Fruit fly (Drosophila melanogaster) whole organism, prepupa: Measurements from ENCODE around the gene CecA2.
A peak's percentile ranks its signal among the peaks of the same experiment; 100 is the strongest.

Experiments used
- Blimp-1 ChIP-seq: fragments of 200-800 bp; sonication (Bioruptor generic); optimal IDR thresholded peaks from 3 replicates; lab custom pipeline; 2017; ENCODE audit warnings: missing biosample characterization, missing genetic modification characterization, mild to moderate bottlenecking, moderate library complexity, missing genetic modification reagents
- CG10631 ChIP-seq: fragments of 200-800 bp; sonication (Bioruptor generic); optimal IDR thresholded peaks from 2 replicates; lab custom pipeline; 2016; ENCODE audit warnings: missing biosample characterization, missing genetic modification characterization
- CG10669 ChIP-seq: fragments of 200-800 bp; sonication (Bioruptor generic); optimal IDR thresholded peaks from 3 replicates; lab custom pipeline; 2018; ENCODE audit warnings: missing biosample characterization, mild to moderate bottlenecking, missing genetic modification characterization, moderate library complexity
- CG11762 ChIP-seq: fragments of 200-800 bp; sonication (Bioruptor generic); optimal IDR thresholded peaks from 3 replicates; lab custom pipeline; 2016; ENCODE audit warnings: missing biosample characterization, missing genetic modification characterization; ENCODE audit not compliant: insufficient read depth
- CG11902 ChIP-seq: fragments of 200-800 bp; sonication (Bioruptor generic); optimal IDR thresholded peaks from 3 replicates; lab custom pipeline; 2016; ENCODE audit warnings: missing biosample characterization, missing genetic modification characterization
- CG1621 ChIP-seq: fragments of 200-800 bp; sonication (Bioruptor generic); optimal IDR thresholded peaks from 3 replicates; lab custom pipeline; 2018; ENCODE audit warnings: missing biosample characterization, mild to moderate bottlenecking, missing genetic modification characterization
- CG3032 ChIP-seq: fragments of 200-800 bp; optimal IDR thresholded peaks from 2 replicates; lab custom pipeline; 2019; ENCODE audit warnings: missing biosample characterization, mild to moderate bottlenecking, missing genetic modification characterization, moderate library complexity
- CG31627 ChIP-seq: fragments of 200-800 bp; sonication (Bioruptor generic); optimal IDR thresholded peaks from 3 replicates; lab custom pipeline; 2016; ENCODE audit warnings: missing biosample characterization, missing genetic modification characterization
- CG32006 ChIP-seq: fragments of 200-800 bp; sonication (Bioruptor generic); optimal IDR thresholded peaks from 3 replicates; lab custom pipeline; 2017; ENCODE audit warnings: missing biosample characterization, mild to moderate bottlenecking, missing genetic modification characterization
- CG34406 ChIP-seq: fragments of 200-800 bp; sonication (Bioruptor generic); optimal IDR thresholded peaks from 3 replicates; lab custom pipeline; 2016; ENCODE audit warnings: missing biosample characterization, missing genetic modification characterization
- CG3919 ChIP-seq: fragments of 200-800 bp; sonication (Bioruptor generic); optimal IDR thresholded peaks from 3 replicates; lab custom pipeline; 2016; ENCODE audit warnings: missing biosample characterization, missing genetic modification characterization
- CG4318 ChIP-seq: fragments of 200-800 bp; sonication (Bioruptor generic); optimal IDR thresholded peaks from 3 replicates; lab custom pipeline; 2017; ENCODE audit warnings: missing biosample characterization, mild to moderate bottlenecking, missing genetic modification characterization
- CG6163 ChIP-seq: fragments of 200-800 bp; sonication (Bioruptor generic); IDR thresholded peaks from 3 replicates; pipeline ENCODE4 v1.3.6; 2022; ENCODE audit warnings: missing biosample characterization, missing genetic modification characterization
- CG6792 ChIP-seq: fragments of 200-800 bp; sonication (Bioruptor generic); optimal IDR thresholded peaks from 3 replicates; lab custom pipeline; 2016; ENCODE audit warnings: missing biosample characterization, missing genetic modification characterization
- CG6808 ChIP-seq: fragments of 200-800 bp; sonication (Bioruptor generic); optimal IDR thresholded peaks from 3 replicates; lab custom pipeline; 2017; ENCODE audit warnings: missing biosample characterization, missing genetic modification characterization, mild to moderate bottlenecking, moderate library complexity, missing genetic modification reagents
- CG6854 ChIP-seq: fragments of 200-800 bp; sonication (Bioruptor generic); optimal IDR thresholded peaks from 2 replicates; lab custom pipeline; 2017; ENCODE audit warnings: missing biosample characterization, mild to moderate bottlenecking, missing genetic modification characterization
- CG7368 ChIP-seq: fragments of 200-800 bp; sonication (Bioruptor generic); optimal IDR thresholded peaks from 3 replicates; lab custom pipeline; 2016; ENCODE audit warnings: missing biosample characterization, missing genetic modification characterization
- CG8319 ChIP-seq: fragments of 200-800 bp; sonication (Bioruptor generic); optimal IDR thresholded peaks from 3 replicates; lab custom pipeline; 2016; ENCODE audit warnings: missing biosample characterization, missing genetic modification characterization
- CG9139 ChIP-seq: fragments of 200-800 bp; sonication (Bioruptor generic); optimal IDR thresholded peaks from 3 replicates; lab custom pipeline; 2017; ENCODE audit warnings: missing biosample characterization, mild to moderate bottlenecking, missing genetic modification characterization
- Eip75B ChIP-seq: fragments of 200-800 bp; sonication (Bioruptor generic); optimal IDR thresholded peaks from 3 replicates; lab custom pipeline; 2016; ENCODE audit warnings: missing biosample characterization, missing genetic modification characterization
- Eip78C ChIP-seq: fragments of 200-800 bp; sonication (Bioruptor generic); peaks from one replicate; lab custom pipeline; 2016; ENCODE audit warnings: missing biosample characterization, missing genetic modification characterization
- Eip93F ChIP-seq: fragments of 200-800 bp; sonication (Bioruptor generic); optimal IDR thresholded peaks from 2 replicates; lab custom pipeline; 2016; ENCODE audit warnings: missing biosample characterization, mild to moderate bottlenecking, missing genetic modification characterization
- Ets21C ChIP-seq: fragments of 200-800 bp; sonication (Bioruptor generic); optimal IDR thresholded peaks from 3 replicates; lab custom pipeline; 2016; ENCODE audit warnings: missing biosample characterization, missing genetic modification characterization
- Gug ChIP-seq: fragments of 200-800 bp; sonication (Bioruptor generic); IDR thresholded peaks from 2 replicates; pipeline ENCODE4 v1.3.6; 2022; ENCODE audit warnings: missing biosample characterization, missing genetic modification characterization
- Hr38 ChIP-seq: sonication (Bioruptor generic); optimal IDR thresholded peaks from 2 replicates; lab custom pipeline; 2016; ENCODE audit warnings: missing biosample characterization, missing genetic modification characterization
- Hr39 ChIP-seq: fragments of 200-800 bp; sonication (Bioruptor generic); optimal IDR thresholded peaks from 2 replicates; lab custom pipeline; 2016; ENCODE audit warnings: missing biosample characterization, missing genetic modification characterization
- Lpt ChIP-seq: fragments of 200-800 bp; sonication (Bioruptor generic); optimal IDR thresholded peaks from 3 replicates; lab custom pipeline; 2016; ENCODE audit warnings: missing biosample characterization, missing genetic modification characterization
- Met ChIP-seq: fragments of 200-800 bp; sonication (Bioruptor generic); optimal IDR thresholded peaks from 3 replicates; lab custom pipeline; 2016; ENCODE audit warnings: missing biosample characterization, missing genetic modification characterization
- OdsH ChIP-seq: fragments of 200-800 bp; sonication (Bioruptor generic); optimal IDR thresholded peaks from 3 replicates; lab custom pipeline; 2016; ENCODE audit warnings: missing biosample characterization, missing genetic modification characterization
- Sox102F ChIP-seq: fragments of 200-800 bp; sonication (Bioruptor generic); optimal IDR thresholded peaks from 2 replicates; lab custom pipeline; 2016; ENCODE audit warnings: missing biosample characterization, mild to moderate bottlenecking, missing genetic modification characterization
- Sox14 ChIP-seq: fragments of 200-800 bp; sonication (Bioruptor generic); optimal IDR thresholded peaks from 3 replicates; lab custom pipeline; 2016; ENCODE audit warnings: missing biosample characterization, missing genetic modification characterization
- Sox15 ChIP-seq: fragments of 200-800 bp; sonication (Bioruptor generic); optimal IDR thresholded peaks from 3 replicates; lab custom pipeline; 2016; ENCODE audit warnings: missing biosample characterization, missing genetic modification characterization
- acj6 ChIP-seq: fragments of 200-800 bp; sonication (Bioruptor generic); optimal IDR thresholded peaks from 3 replicates; lab custom pipeline; 2016; ENCODE audit warnings: missing biosample characterization, missing genetic modification characterization
- cyc ChIP-seq: fragments of 200-800 bp; sonication (Bioruptor generic); optimal IDR thresholded peaks from 3 replicates; lab custom pipeline; 2016; ENCODE audit warnings: missing biosample characterization, missing genetic modification characterization
- dsx ChIP-seq: fragments of 200-800 bp; optimal IDR thresholded peaks from 3 replicates; lab custom pipeline; 2019; ENCODE audit warnings: missing biosample characterization, mild to moderate bottlenecking, missing genetic modification characterization, moderate library complexity; ENCODE audit not compliant: poor library complexity, severe bottlenecking
- esn ChIP-seq: fragments of 200-800 bp; sonication (Bioruptor generic); optimal IDR thresholded peaks from 2 replicates; lab custom pipeline; 2016; ENCODE audit warnings: missing biosample characterization, mild to moderate bottlenecking, missing genetic modification characterization, moderate library complexity
- fd59A ChIP-seq: fragments of 200-800 bp; sonication (Bioruptor generic); optimal IDR thresholded peaks from 2 replicates; lab custom pipeline; 2017; ENCODE audit warnings: missing biosample characterization, mild to moderate bottlenecking, missing genetic modification characterization, missing genetic modification reagents
- fd85E ChIP-seq: fragments of 200-800 bp; sonication (Bioruptor generic); optimal IDR thresholded peaks from 3 replicates; lab custom pipeline; 2016; ENCODE audit warnings: missing biosample characterization, missing genetic modification characterization
- fkh ChIP-seq: fragments of 200-800 bp; sonication (Bioruptor generic); optimal IDR thresholded peaks from 3 replicates; lab custom pipeline; 2017; ENCODE audit warnings: missing biosample characterization, mild to moderate bottlenecking, missing genetic modification characterization, moderate library complexity
- lz ChIP-seq: fragments of 200-800 bp; sonication (Bioruptor generic); optimal IDR thresholded peaks from 3 replicates; lab custom pipeline; 2016; ENCODE audit warnings: missing biosample characterization, missing genetic modification characterization
- net ChIP-seq: fragments of 200-800 bp; sonication (Bioruptor generic); optimal IDR thresholded peaks from 3 replicates; lab custom pipeline; 2016; ENCODE audit warnings: missing biosample characterization, missing genetic modification characterization
- salr ChIP-seq, 2 experiments: fragments of 200-800 bp; sonication (Bioruptor generic); optimal IDR thresholded peaks; 3 replicates each; lab custom pipeline; 2016 to 2018; ENCODE audit warnings: missing biosample characterization in 2 of 2, missing genetic modification characterization in 2 of 2, mild to moderate bottlenecking in 1 of 2
- spab ChIP-seq: fragments of 200-800 bp; sonication (Bioruptor generic); optimal IDR thresholded peaks from 2 replicates; lab custom pipeline; 2017; ENCODE audit warnings: missing biosample characterization, mild to moderate bottlenecking, missing genetic modification characterization, missing genetic modification reagents
- ss ChIP-seq, 2 experiments: fragments of 200-800 bp; sonication (Bioruptor generic); optimal IDR thresholded peaks; 2 replicates in 1 of 2; 3 replicates in 1 of 2; lab custom pipeline; 2017 to 2018; ENCODE audit warnings: mild to moderate bottlenecking in 2 of 2, missing biosample characterization in 2 of 2, missing genetic modification characterization in 2 of 2, moderate library complexity in 1 of 2
- svp ChIP-seq: fragments of 200-800 bp; sonication (Bioruptor generic); peaks from one replicate; lab custom pipeline; 2016; ENCODE audit warnings: missing biosample characterization, missing genetic modification characterization
- vri ChIP-seq: fragments of 200-800 bp; sonication (Bioruptor generic); optimal IDR thresholded peaks from 3 replicates; lab custom pipeline; 2016; ENCODE audit warnings: missing biosample characterization, mild to moderate bottlenecking, missing genetic modification characterization

Gene CecA2

dm6 chr3R:30256233-30256632 is 44.3 kb downstream of the CecA2 start (continued):
- TF ChIP-seq lz (GFP tag; lab: Kevin White, UChicago) (peak; percentile 37), Eip75B (GFP tag; lab: Kevin White, UChicago) (no peak), fd85E (no peak), CG6808 (GFP tag; lab: Kevin White, UChicago) (peak; percentile 50), Met (peak; percentile 65), spab (GFP tag; lab: Kevin White, UChicago) (peak; percentile 57), Sox102F (peak; percentile 38), Blimp-1 (GFP tag; lab: Kevin White, UChicago) (no peak), CG9139 (GFP tag; lab: Kevin White, UChicago) (no peak), Eip78C (GFP tag; lab: Kevin White, UChicago) (peak; percentile 93), CG10631 (GFP tag; lab: Kevin White, UChicago) (peak; percentile 43), CG10669 (peak; percentile 56), Lpt (GFP tag; lab: Kevin White, UChicago) (no peak), Eip93F (GFP tag; lab: Kevin White, UChicago) (no peak), Sox14 (GFP tag; lab: Kevin White, UChicago) (peak; percentile 37), CG8319 (GFP tag; lab: Kevin White, UChicago) (peak; percentile 14), fkh (GFP tag; lab: Kevin White, UChicago) (no peak), CG11902 (peak; percentile 19), salr (GFP tag; optimal IDR thresholded peaks at IDR 0.05; lab: Kevin White, UChicago) (peak in 1 of 2 experiments; percentile 71), net (GFP tag; lab: Kevin White, UChicago) (peak; percentile 21)

dm6 chr3R:30257588-30257987 is 45.6 kb downstream of the CecA2 start:
- TF ChIP-seq Lpt (GFP tag; lab: Kevin White, UChicago) (peak; percentile 24), CG6792 (GFP tag; lab: Kevin White, UChicago) (peak; percentile 91), cyc (GFP tag; lab: Kevin White, UChicago) (peak; percentile 62), CG10631 (GFP tag; lab: Kevin White, UChicago) (peak; percentile 85), Hr39 (peak; percentile 79), Sox102F (peak; percentile 91), spab (GFP tag; lab: Kevin White, UChicago) (peak; percentile 69), CG4318 (GFP tag; lab: Kevin White, UChicago) (peak; percentile 10), Ets21C (GFP tag; lab: Kevin White, UChicago) (peak; percentile 74), Sox15 (GFP tag; lab: Kevin White, UChicago) (peak; percentile 68), CG6854 (GFP tag; lab: Kevin White, UChicago) (no peak), salr (GFP tag; optimal IDR thresholded peaks at IDR 0.05; lab: Kevin White, UChicago) (peak; percentile 48 to 59), ss (GFP tag; optimal IDR thresholded peaks at IDR 0.05; lab: Kevin White, UChicago) (peak; percentile 73 to 81), CG3919 (GFP tag; lab: Kevin White, UChicago) (peak; percentile 76), CG6163 (GFP tag; lab: Robert Waterston, UW) (peak; percentile 89), CG8319 (GFP tag; lab: Kevin White, UChicago) (peak; percentile 81), CG34406 (peak; percentile 91), Blimp-1 (GFP tag; lab: Kevin White, UChicago) (peak; percentile 35), lz (GFP tag; lab: Kevin White, UChicago) (peak; percentile 92), CG9139 (GFP tag; lab: Kevin White, UChicago) (peak; percentile 54), Eip78C (GFP tag; lab: Kevin White, UChicago) (peak; percentile 99), CG3032 (tag; lab: Kevin White, UChicago) (peak; percentile 80), CG1621 (tag; lab: Kevin White, UChicago) (peak; percentile 80), CG32006 (GFP tag; lab: Kevin White, UChicago) (peak; percentile 64), Gug (GFP tag; lab: Robert Waterston, UW) (peak; percentile 63), dsx (GFP tag; lab: Kevin White, UChicago) (peak; percentile 85), CG11762 (GFP tag; lab: Kevin White, UChicago) (peak; percentile 56), CG6808 (GFP tag; lab: Kevin White, UChicago) (peak; percentile 62), Hr38 (no peak), CG7368 (GFP tag; lab: Kevin White, UChicago) (peak; percentile 83), OdsH (GFP tag; lab: Kevin White, UChicago) (peak; percentile 83), svp (peak; percentile 98), acj6 (GFP tag; lab: Kevin White, UChicago) (peak; percentile 86), esn (GFP tag; lab: Kevin White, UChicago) (peak; percentile 95), vri (GFP tag; lab: Kevin White, UChicago) (peak; percentile 88), CG31627 (GFP tag; lab: Kevin White, UChicago) (peak; percentile 76), fd85E (no peak), CG10669 (peak; percentile 74), fd59A (peak; percentile 71), net (GFP tag; lab: Kevin White, UChicago) (peak; percentile 79), CG11902 (peak; percentile 73), Eip75B (GFP tag; lab: Kevin White, UChicago) (peak; percentile 89)
